Fruit fly (Drosophila melanogaster): ENCODE results near the gene VhaM9.7-d.

VhaM9.7-d gene

DNA sequence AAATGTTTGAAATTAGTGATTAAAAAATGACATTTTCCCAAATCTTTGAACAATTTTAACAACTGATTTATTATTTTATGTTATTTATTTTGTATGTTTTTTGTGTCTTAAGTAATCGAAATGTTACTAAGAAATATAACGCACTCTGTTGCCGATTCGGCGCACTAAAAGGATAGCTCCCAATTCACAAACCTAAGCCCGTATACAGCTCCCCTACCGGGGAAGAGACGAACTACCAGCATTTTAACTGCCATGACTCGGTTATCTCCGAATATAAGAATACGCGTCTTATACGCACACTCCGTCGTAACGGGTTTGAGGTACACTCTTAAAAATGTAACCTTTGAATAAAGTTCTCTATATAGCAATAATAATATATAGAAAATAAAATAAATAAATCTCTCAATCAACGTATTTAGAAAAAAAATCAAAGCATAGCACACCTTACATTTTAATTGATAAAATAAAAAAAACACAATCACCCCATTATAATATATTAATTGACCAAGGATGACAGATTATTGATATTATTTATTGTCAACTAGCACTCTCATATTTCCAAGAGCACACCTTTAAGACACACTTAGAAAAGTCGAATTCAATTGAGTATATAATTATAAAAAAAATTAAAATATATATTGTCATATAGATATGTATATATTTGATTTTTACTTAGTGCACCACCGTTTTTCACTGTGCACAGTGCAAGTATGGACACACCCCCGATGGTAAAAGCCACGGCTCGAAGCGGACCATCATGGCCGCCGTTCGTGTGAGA, 17.1 kb upstream of the VhaM9.7-d start (continued):
- TF ChIP-seq CG16779 (tag; optimal IDR thresholded peaks at IDR 0.05) (peak; percentile 51), CG8319 (GFP tag; optimal IDR thresholded peaks at IDR 0.05) (peak; percentile 63), pdm3 (GFP tag; optimal IDR thresholded peaks at IDR 0.05) (peak; percentile 28), Sox14 (GFP tag; optimal IDR thresholded peaks at IDR 0.05) (no peak), CG9139 (GFP tag; optimal IDR thresholded peaks at IDR 0.05) (peak; percentile 42), CG7368 (GFP tag; optimal IDR thresholded peaks at IDR 0.05) (peak; percentile 50), CG15336 (GFP tag; IDR thresholded peaks at IDR 0.05) (no peak; the same call in 1 of the 2 replicates), CG11902 (GFP tag; optimal IDR thresholded peaks at IDR 0.05) (peak; percentile 13), Lpt (GFP tag; optimal IDR thresholded peaks at IDR 0.05) (peak; percentile 75), CG1621 (tag; optimal IDR thresholded peaks at IDR 0.05) (peak; percentile 15), achi (GFP tag; optimal IDR thresholded peaks at IDR 0.05) (peak; percentile 85), fd59A (GFP tag; optimal IDR thresholded peaks at IDR 0.05) (peak; percentile 44), CG6792 (GFP tag; optimal IDR thresholded peaks at IDR 0.05) (peak; percentile 78), ss (GFP tag; optimal IDR thresholded peaks at IDR 0.05) (peak; percentile 63 to 82), esn (GFP tag; optimal IDR thresholded peaks at IDR 0.05) (peak; percentile 77), CG3032 (tag; optimal IDR thresholded peaks at IDR 0.05) (peak; percentile 85), CG6808 (GFP tag; optimal IDR thresholded peaks at IDR 0.05) (peak; percentile 51), CG31627 (GFP tag; optimal IDR thresholded peaks at IDR 0.05) (peak; percentile 13), Hr4 (GFP tag; optimal IDR thresholded peaks at IDR 0.05) (peak; percentile 58), Hr38 (GFP tag; optimal IDR thresholded peaks at IDR 0.05) (no peak), Gug (GFP tag; IDR thresholded peaks at IDR 0.05) (peak; percentile 36; the same call in 1 of the 2 replicates), CG4318 (GFP tag; optimal IDR thresholded peaks at IDR 0.05) (peak; percentile 85), CG11294 (GFP tag; IDR thresholded peaks at IDR 0.05) (no peak; the same call in 1 of the 2 replicates), cyc (GFP tag; optimal IDR thresholded peaks at IDR 0.05) (no peak), CG34406 (GFP tag; optimal IDR thresholded peaks at IDR 0.05) (peak; percentile 88), Ets96B (tag; optimal IDR thresholded peaks at IDR 0.05) (peak; percentile 74), Eip75B (GFP tag; optimal IDR thresholded peaks at IDR 0.05) (no peak), net (GFP tag; optimal IDR thresholded peaks at IDR 0.05) (peak; percentile 51), lz (GFP tag; optimal IDR thresholded peaks at IDR 0.05) (peak; percentile 43), Eip78C (GFP tag) (peak; percentile 89), salr (GFP tag; optimal IDR thresholded peaks at IDR 0.05) (peak in 1 of 2 experiments; percentile 87), acj6 (GFP tag; optimal IDR thresholded peaks at IDR 0.05) (peak; percentile 76), CG3919 (GFP tag; optimal IDR thresholded peaks at IDR 0.05) (peak; percentile 71), fd85E (GFP tag; optimal IDR thresholded peaks at IDR 0.05) (no peak), Sox15 (GFP tag; optimal IDR thresholded peaks at IDR 0.05) (peak; percentile 55), dac (GFP tag; optimal IDR thresholded peaks at IDR 0.05) (no peak), OdsH (GFP tag; optimal IDR thresholded peaks at IDR 0.05) (peak; percentile 79), vri (GFP tag; optimal IDR thresholded peaks at IDR 0.05) (no peak)

DNA sequence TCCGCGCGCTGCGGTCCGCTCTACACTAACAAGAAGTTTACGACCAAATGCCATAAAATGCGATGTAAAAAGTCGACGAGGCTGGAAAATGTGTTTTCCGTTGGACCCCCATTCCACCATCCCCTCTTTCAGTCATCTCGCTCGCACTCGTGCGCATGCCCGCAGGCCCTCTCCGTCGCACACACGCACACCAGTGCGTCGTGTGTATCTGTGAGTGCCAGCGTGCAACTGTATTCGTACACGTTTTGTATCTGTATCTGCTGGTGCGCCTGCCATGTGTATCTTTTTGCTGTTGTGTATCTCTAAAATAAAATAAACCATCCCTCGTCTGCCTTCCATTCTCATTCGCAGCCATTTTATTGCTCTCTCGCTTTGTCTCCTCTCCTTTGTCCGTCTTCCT, 14.8 kb upstream of the VhaM9.7-d start:
- TF ChIP-seq cyc (GFP tag; optimal IDR thresholded peaks at IDR 0.05) (no peak), CG6163 (GFP tag; IDR thresholded peaks at IDR 0.05) (peak; percentile 39; the same call in 1 of the 3 replicates), CG15336 (GFP tag; IDR thresholded peaks at IDR 0.05) (no peak), topi (GFP tag; optimal IDR thresholded peaks at IDR 0.05) (no peak), fd59A (GFP tag; optimal IDR thresholded peaks at IDR 0.05) (no peak), CG31627 (GFP tag; optimal IDR thresholded peaks at IDR 0.05) (no peak), CG6276 (GFP tag; optimal IDR thresholded peaks at IDR 0.05) (peak; percentile 55), CG8319 (GFP tag; optimal IDR thresholded peaks at IDR 0.05) (no peak), CG10631 (GFP tag; optimal IDR thresholded peaks at IDR 0.05) (no peak), Eip75B (GFP tag; optimal IDR thresholded peaks at IDR 0.05) (no peak)
